Fruit fly (Drosophila melanogaster): ENCODE results near the gene CG5687.
A peak's percentile ranks its signal among the peaks of the same experiment; 100 is the strongest.

The CG5687 gene

DNA sequence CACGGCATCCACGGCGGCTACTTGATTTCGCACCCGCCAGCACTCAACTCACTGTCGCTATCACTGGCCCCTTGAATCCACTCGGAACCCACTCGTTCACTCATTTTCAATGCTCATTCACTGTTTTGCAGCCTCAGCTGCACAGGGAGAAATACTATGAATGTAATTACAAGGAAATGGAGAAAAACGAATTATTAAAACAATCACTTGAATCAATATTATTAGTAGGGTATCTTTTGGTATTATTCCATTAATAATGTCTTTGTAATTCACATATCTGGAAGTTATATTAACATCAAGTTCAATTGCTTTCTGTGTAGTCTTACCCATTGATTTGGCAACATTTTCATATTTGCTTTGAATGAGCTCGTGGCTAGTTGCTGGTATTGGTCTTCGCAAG lies 38.3 kb downstream of the CG5687 start (continued):
- no peak for TF ChIP-seq CG3032 (tag; optimal IDR thresholded peaks at IDR 0.05)
- TF ChIP-seq ss (GFP tag; optimal IDR thresholded peaks at IDR 0.05) = no peak
- no peak for TF ChIP-seq vri (GFP tag; optimal IDR thresholded peaks at IDR 0.05)
- no peak for TF ChIP-seq fkh (GFP tag; optimal IDR thresholded peaks at IDR 0.05)
- no peak for TF ChIP-seq CG6808 (GFP tag; optimal IDR thresholded peaks at IDR 0.05)
- no peak for TF ChIP-seq spab (GFP tag; optimal IDR thresholded peaks at IDR 0.05)
- no peak for TF ChIP-seq CG1621 (tag; optimal IDR thresholded peaks at IDR 0.05)
- no peak for TF ChIP-seq lz (GFP tag; optimal IDR thresholded peaks at IDR 0.05)
- TF ChIP-seq CG3919 (GFP tag; optimal IDR thresholded peaks at IDR 0.05) = peak; percentile 59
- TF ChIP-seq Ets96B (tag; optimal IDR thresholded peaks at IDR 0.05) = peak; percentile 26
- TF ChIP-seq CG11902 (GFP tag; optimal IDR thresholded peaks at IDR 0.05) = no peak
- TF ChIP-seq CG11762 (GFP tag; optimal IDR thresholded peaks at IDR 0.05; ENCODE audit: insufficient read depth) = peak; percentile 43
- TF ChIP-seq fd59A (GFP tag; optimal IDR thresholded peaks at IDR 0.05) = no peak
- peak; percentile 91 for TF ChIP-seq CG15336 (GFP tag; IDR thresholded peaks at IDR 0.05)
- TF ChIP-seq dsx (GFP tag; optimal IDR thresholded peaks at IDR 0.05; ENCODE audit: poor library complexity, severe bottlenecking) = peak; percentile 18
- TF ChIP-seq Sox15 (GFP tag; optimal IDR thresholded peaks at IDR 0.05) = no peak
- peak; percentile 40 for TF ChIP-seq net (GFP tag; optimal IDR thresholded peaks at IDR 0.05)
- TF ChIP-seq Met (GFP tag; optimal IDR thresholded peaks at IDR 0.05) = no peak
- no peak for TF ChIP-seq Smox (GFP tag; optimal IDR thresholded peaks at IDR 0.05)
- no peak for TF ChIP-seq Sox102F (GFP tag; optimal IDR thresholded peaks at IDR 0.05)
- peak in 1 of 2 experiments; percentile 4 for TF ChIP-seq salr (GFP tag; optimal IDR thresholded peaks at IDR 0.05)
- TF ChIP-seq CG6792 (GFP tag; optimal IDR thresholded peaks at IDR 0.05) = no peak
- peak; percentile 87 for TF ChIP-seq Eip78C (GFP tag)
- TF ChIP-seq Hr38 (GFP tag; optimal IDR thresholded peaks at IDR 0.05) = no peak
- no peak for TF ChIP-seq CG9139 (GFP tag; optimal IDR thresholded peaks at IDR 0.05)
- no peak for TF ChIP-seq Blimp-1 (GFP tag; optimal IDR thresholded peaks at IDR 0.05)
- TF ChIP-seq CG7368 (GFP tag; optimal IDR thresholded peaks at IDR 0.05) = peak; percentile 3
- TF ChIP-seq CG10631 (GFP tag; optimal IDR thresholded peaks at IDR 0.05) = peak; percentile 19
- no peak for TF ChIP-seq cyc (GFP tag; optimal IDR thresholded peaks at IDR 0.05)
- TF ChIP-seq CG6276 (GFP tag; optimal IDR thresholded peaks at IDR 0.05) = peak; percentile 83

DNA sequence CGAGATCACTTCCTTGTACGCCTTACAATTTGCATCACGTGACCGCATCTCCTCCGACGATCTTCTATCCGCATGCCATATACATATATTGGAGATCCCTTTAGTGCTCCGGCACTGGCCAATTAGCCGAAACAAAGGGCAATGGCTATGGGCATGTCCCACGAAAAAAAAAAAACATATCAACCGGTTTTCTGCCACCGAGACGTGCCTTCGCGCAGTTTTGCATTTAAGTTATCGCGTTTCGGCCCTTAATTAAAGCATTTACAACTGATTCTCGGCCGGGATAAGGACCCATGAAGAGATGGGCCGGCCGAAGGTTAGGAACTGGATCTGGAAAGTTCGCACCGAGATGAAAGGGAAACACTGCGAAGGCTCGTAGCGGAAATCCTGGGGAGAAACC lies 39.3 kb downstream of the CG5687 start:
- TF ChIP-seq ss (GFP tag; optimal IDR thresholded peaks at IDR 0.05) (peak in 1 of 2 experiments; percentile 78), CG6792 (GFP tag; optimal IDR thresholded peaks at IDR 0.05) (no peak), CG6808 (GFP tag; optimal IDR thresholded peaks at IDR 0.05) (peak; percentile 13), svp (GFP tag) (peak; percentile 11), Blimp-1 (GFP tag; optimal IDR thresholded peaks at IDR 0.05) (peak; percentile 71), CG15336 (GFP tag; IDR thresholded peaks at IDR 0.05) (no peak)

DNA sequence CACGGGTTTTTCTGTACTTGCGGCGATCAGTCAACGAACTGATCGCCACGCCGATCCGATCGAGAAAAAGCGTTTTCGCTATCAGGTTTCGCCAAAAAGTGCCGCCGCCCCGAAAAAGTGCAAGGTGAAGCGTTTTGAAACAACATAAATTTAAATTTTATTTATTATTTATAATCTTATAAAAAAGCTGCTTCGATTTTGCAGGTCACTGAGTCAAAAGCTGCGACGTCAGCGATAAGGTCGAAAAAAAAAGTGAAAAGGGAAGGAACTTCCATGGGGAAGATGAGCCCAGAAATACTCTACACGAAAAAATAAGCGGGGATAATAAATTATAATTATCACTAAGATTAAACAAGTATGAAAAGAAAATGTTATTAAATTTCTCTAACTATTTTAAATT lies 41.2 kb downstream of the CG5687 start:
- TF ChIP-seq fd59A (GFP tag; optimal IDR thresholded peaks at IDR 0.05) (no peak), svp (GFP tag) (peak; percentile 92), Sox102F (GFP tag; optimal IDR thresholded peaks at IDR 0.05) (no peak), pdm3 (GFP tag; optimal IDR thresholded peaks at IDR 0.05) (no peak), Eip78C (GFP tag) (peak; percentile 3), acj6 (GFP tag; optimal IDR thresholded peaks at IDR 0.05) (peak; percentile 5), Gug (GFP tag; IDR thresholded peaks at IDR 0.05) (no peak)

DNA sequence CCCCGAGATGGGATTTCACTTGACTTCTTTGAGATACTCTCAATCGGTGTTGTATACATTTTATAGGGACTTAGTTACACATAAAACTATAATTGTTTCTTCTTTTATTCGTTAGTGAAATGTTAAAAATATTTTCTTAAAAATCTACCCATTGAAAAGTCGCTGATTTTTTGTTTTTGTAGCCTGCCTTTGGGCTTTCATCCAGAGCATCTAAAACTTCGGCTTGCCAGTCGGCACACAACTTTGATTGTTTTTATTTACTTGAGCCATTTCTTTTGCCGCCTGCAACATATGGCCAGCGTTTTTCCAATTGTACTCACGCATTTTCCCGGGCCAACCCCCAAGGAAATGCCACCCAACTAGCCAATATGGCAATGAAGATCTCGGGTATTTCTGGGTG lies 47.0 kb downstream of the CG5687 start:
- TF ChIP-seq Gug (GFP tag; IDR thresholded peaks at IDR 0.05) (no peak), CG6854 (GFP tag; optimal IDR thresholded peaks at IDR 0.05) (no peak), spab (GFP tag; optimal IDR thresholded peaks at IDR 0.05) (no peak), CG1621 (tag; optimal IDR thresholded peaks at IDR 0.05) (no peak), CG6276 (GFP tag; optimal IDR thresholded peaks at IDR 0.05) (no peak), Blimp-1 (GFP tag; optimal IDR thresholded peaks at IDR 0.05) (no peak), pdm3 (GFP tag; optimal IDR thresholded peaks at IDR 0.05) (no peak), CG16779 (tag; optimal IDR thresholded peaks at IDR 0.05) (no peak)

Measured in whole organism, prepupa.